Fruit fly (Drosophila melanogaster): ENCODE results near the gene Drak.

Drak gene

DNA sequence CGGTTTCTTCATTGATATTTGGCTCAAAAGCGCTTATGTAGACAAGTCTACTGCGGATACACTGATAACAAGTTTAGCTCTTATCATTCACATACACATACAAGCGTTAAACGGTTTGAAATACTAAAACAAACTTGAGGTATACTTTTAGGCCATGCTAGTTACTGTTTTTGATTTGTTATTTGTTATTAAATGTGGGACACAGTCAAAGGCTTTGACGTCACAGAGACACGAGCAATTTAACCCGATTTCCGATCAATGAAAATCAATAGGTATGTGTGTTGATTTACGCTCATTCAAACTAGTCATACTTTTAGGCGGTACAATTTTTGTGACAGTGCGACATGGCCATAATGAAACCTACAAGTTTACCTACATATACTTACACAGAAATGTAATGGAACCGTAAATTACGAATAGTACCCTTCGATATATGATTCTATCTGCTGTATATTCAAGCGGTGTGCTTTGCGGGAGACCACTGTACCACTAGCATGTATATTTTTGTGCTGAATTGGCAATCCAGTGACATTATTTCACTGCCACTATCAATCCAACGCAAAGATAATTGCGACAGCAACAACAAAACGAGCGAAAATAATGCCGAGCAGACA, 46.0 kb upstream of the Drak start (continued):
- TF ChIP-seq Vsx1 (GFP tag; optimal IDR thresholded peaks at IDR 0.05) (no peak), Neu2 (GFP tag; optimal IDR thresholded peaks at IDR 0.05; ENCODE audit: borderline replicate concordance) (no peak), Nf-YB (GFP tag; optimal IDR thresholded peaks at IDR 0.05) (peak; percentile 2), CG9932 (GFP tag; IDR thresholded peaks at IDR 0.05) (peak; percentile 95), fd96Cb (tag; optimal IDR thresholded peaks at IDR 0.05) (peak; percentile 60), CG3847 (GFP tag; IDR thresholded peaks at IDR 0.05) (peak; percentile 89), CG6765 (GFP tag; optimal IDR thresholded peaks at IDR 0.05) (peak; percentile 39), ATbp (GFP tag; optimal IDR thresholded peaks at IDR 0.05) (peak; percentile 30), zfh1 (GFP tag; IDR thresholded peaks at IDR 0.05) (peak; percentile 70; the same call in 2 of the 3 replicates), sim (GFP tag; IDR thresholded peaks at IDR 0.05) (no peak), shn (GFP tag; optimal IDR thresholded peaks at IDR 0.05) (peak; percentile 63), Oaz (GFP tag; IDR thresholded peaks at IDR 0.05) (peak; percentile 67), CG1603 (tag; optimal IDR thresholded peaks at IDR 0.05) (peak; percentile 72), CG14014 (GFP tag; IDR thresholded peaks at IDR 0.05) (peak; percentile 85), CG17385 (GFP tag; optimal IDR thresholded peaks at IDR 0.05) (peak; percentile 50), Dfd (GFP tag; optimal IDR thresholded peaks at IDR 0.05) (no peak), Mad (GFP tag; optimal IDR thresholded peaks at IDR 0.05) (peak; percentile 57), Lim3 (GFP tag; IDR thresholded peaks at IDR 0.05) (no peak), CG17802 (tag; optimal IDR thresholded peaks at IDR 0.05) (no peak), CG18476 (GFP tag; optimal IDR thresholded peaks at IDR 0.05) (peak; percentile 31), CG8290 (GFP tag; optimal IDR thresholded peaks at IDR 0.05) (no peak), CG8290 (tag; optimal IDR thresholded peaks at IDR 0.05) (peak in 1 of 2 experiments; percentile 99), hb (GFP tag; IDR thresholded peaks at IDR 0.05; ENCODE audit: partially characterized antibody) (no peak), CG6854 (GFP tag; optimal IDR thresholded peaks at IDR 0.05) (peak; percentile 74), odd (GFP tag; optimal IDR thresholded peaks at IDR 0.05) (peak; percentile 19), BEAF-32 (GFP tag; optimal IDR thresholded peaks at IDR 0.05) (no peak), gro (GFP tag; optimal IDR thresholded peaks at IDR 0.05) (peak; percentile 92), dati (GFP tag; IDR thresholded peaks at IDR 0.05) (peak; percentile 57; the same call in 1 of the 2 replicates), ase (GFP tag; IDR thresholded peaks at IDR 0.05) (no peak; the same call in 2 of the 3 replicates), CG4854 (GFP tag; optimal IDR thresholded peaks at IDR 0.05) (peak; percentile 54), unpg (GFP tag; optimal IDR thresholded peaks at IDR 0.05) (peak; percentile 73), CG9876 (GFP tag; optimal IDR thresholded peaks at IDR 0.05) (peak; percentile 65), nerfin-2 (GFP tag; IDR thresholded peaks at IDR 0.05; ENCODE audit: partially characterized antibody) (no peak), CG10274 (GFP tag; optimal IDR thresholded peaks at IDR 0.05) (peak; percentile 67), Abd-B (GFP tag; optimal IDR thresholded peaks at IDR 0.05) (peak; percentile 64), CG10267 (tag; optimal IDR thresholded peaks at IDR 0.05) (peak; percentile 12), CG11723 (GFP tag; optimal IDR thresholded peaks at IDR 0.05) (no peak), dmrt11E (tag; optimal IDR thresholded peaks at IDR 0.05) (no peak), CG9609 (GFP tag; optimal IDR thresholded peaks at IDR 0.05) (peak; percentile 84), vvl (GFP tag; IDR thresholded peaks at IDR 0.05) (peak; percentile 90), lbe (GFP tag; optimal IDR thresholded peaks at IDR 0.05) (peak; percentile 47), ash1 (GFP tag; optimal IDR thresholded peaks at IDR 0.05) (peak; percentile 25), Poxn (GFP tag; IDR thresholded peaks at IDR 0.05) (peak; percentile 80), lab (GFP tag; optimal IDR thresholded peaks at IDR 0.05) (peak; percentile 92), sd (tag; optimal IDR thresholded peaks at IDR 0.05) (peak; percentile 58), CG34376 (GFP tag; optimal IDR thresholded peaks at IDR 0.05) (peak; percentile 61), ato (GFP tag; IDR thresholded peaks at IDR 0.05; ENCODE audit: partially characterized antibody) (no peak), Hr78 (GFP tag; optimal IDR thresholded peaks at IDR 0.05) (peak in 1 of 2 experiments; percentile 32), pho (GFP tag; optimal IDR thresholded peaks at IDR 0.05) (peak; percentile 84)

Data from whole organism, embryonic.